Fruit fly (Drosophila melanogaster) whole organism, embryonic: ENCODE data around the gene CG12224.

Experiments
- B-H2 ChIP-seq: fragments of 200-800 bp; sonication (Bioruptor generic); optimal IDR thresholded peaks from 2 replicates; lab custom pipeline; 2018; ENCODE audit warnings: missing biosample characterization, mild to moderate bottlenecking, missing genetic modification characterization
- Bteb2 ChIP-seq: fragments of 200-800 bp; sonication (Bioruptor generic); optimal IDR thresholded peaks from 2 replicates; lab custom pipeline; 2016; ENCODE audit warnings: missing biosample characterization, missing genetic modification characterization
- CG10274 ChIP-seq: fragments of 200-800 bp; sonication (Bioruptor generic); optimal IDR thresholded peaks from 3 replicates; lab custom pipeline; 2017; ENCODE audit warnings: missing biosample characterization, mild to moderate bottlenecking, missing genetic modification characterization
- CG12744 ChIP-seq: fragments of 200-800 bp; sonication (Bioruptor generic); optimal IDR thresholded peaks from 2 replicates; lab custom pipeline; 2016; ENCODE audit warnings: missing biosample characterization, missing genetic modification characterization
- CG12769 ChIP-seq: fragments of 200-800 bp; sonication (Bioruptor generic); optimal IDR thresholded peaks from 2 replicates; lab custom pipeline; 2019; ENCODE audit warnings: missing biosample characterization, mild to moderate bottlenecking, missing genetic modification characterization, moderate library complexity
- CG13894 ChIP-seq: fragments of 200-800 bp; sonication (Bioruptor generic); optimal IDR thresholded peaks from 3 replicates; lab custom pipeline; 2018; ENCODE audit warnings: missing biosample characterization, mild to moderate bottlenecking, missing genetic modification characterization, moderate library complexity
- CG14965 ChIP-seq: fragments of 200-800 bp; sonication (Bioruptor generic); optimal IDR thresholded peaks from 2 replicates; lab custom pipeline; 2016; ENCODE audit warnings: missing biosample characterization, missing genetic modification characterization, borderline replicate concordance
- CG15011 ChIP-seq: fragments of 200-800 bp; sonication (Bioruptor generic); optimal IDR thresholded peaks from 3 replicates; lab custom pipeline; 2018; ENCODE audit warnings: missing biosample characterization, mild to moderate bottlenecking, missing genetic modification characterization
- CG15514 ChIP-seq: fragments of 200-800 bp; sonication (Bioruptor generic); optimal IDR thresholded peaks from 3 replicates; lab custom pipeline; 2017; ENCODE audit warnings: missing biosample characterization, missing genetic modification characterization, mild to moderate bottlenecking, moderate library complexity, missing genetic modification reagents
- CG1792 ChIP-seq: fragments of 200-800 bp; sonication (Bioruptor generic); optimal IDR thresholded peaks from 2 replicates; lab custom pipeline; 2016; ENCODE audit warnings: missing biosample characterization, missing genetic modification characterization
- CG18476 ChIP-seq: fragments of 200-800 bp; sonication (Bioruptor generic); optimal IDR thresholded peaks from 2 replicates; lab custom pipeline; 2016; ENCODE audit warnings: missing biosample characterization, mild to moderate bottlenecking, missing genetic modification characterization
- CG30020 ChIP-seq: fragments of 200-800 bp; optimal IDR thresholded peaks from 2 replicates; lab custom pipeline; 2019; ENCODE audit warnings: missing biosample characterization, mild to moderate bottlenecking, missing genetic modification characterization, moderate library complexity
- CG3065 ChIP-seq: fragments of 200-800 bp; sonication (Bioruptor generic); optimal IDR thresholded peaks from 2 replicates; lab custom pipeline; 2016; ENCODE audit warnings: missing biosample characterization, missing genetic modification characterization
- CG34224 ChIP-seq: fragments of 200-800 bp; sonication (Bioruptor generic); IDR thresholded peaks from 3 replicates; pipeline ENCODE4 v1.3.6; 2022; ENCODE audit warnings: missing biosample characterization, missing genetic modification characterization; ENCODE audit not compliant: partially characterized antibody
- CG4328 ChIP-seq: fragments of 200-800 bp; sonication (Bioruptor generic); optimal IDR thresholded peaks from 3 replicates; lab custom pipeline; 2017; ENCODE audit warnings: missing biosample characterization, missing genetic modification reagents, missing genetic modification characterization
- CG4424 ChIP-seq: fragments of 200-800 bp; sonication (Bioruptor generic); optimal IDR thresholded peaks from 3 replicates; lab custom pipeline; 2016; ENCODE audit warnings: missing biosample characterization, missing genetic modification characterization
- CG4730 ChIP-seq: fragments of 200-800 bp; sonication (Bioruptor generic); IDR thresholded peaks from 2 replicates; pipeline ENCODE4 v1.3.6; 2022; ENCODE audit warnings: missing biosample characterization, missing genetic modification characterization
- CG7357 ChIP-seq: fragments of 200-800 bp; sonication (Bioruptor generic); IDR thresholded peaks from 3 replicates; pipeline ENCODE4 v1.3.6; 2022; ENCODE audit warnings: missing biosample characterization, missing genetic modification characterization
- CG7372 ChIP-seq: fragments of 200-800 bp; sonication (Bioruptor generic); IDR thresholded peaks from 2 replicates; pipeline ENCODE4 v1.3.6; 2022; ENCODE audit warnings: missing biosample characterization, missing genetic modification characterization
- CG9609 ChIP-seq: fragments of 200-800 bp; sonication (Bioruptor generic); optimal IDR thresholded peaks from 3 replicates; lab custom pipeline; 2016; ENCODE audit warnings: missing biosample characterization, missing genetic modification characterization
- CrebB ChIP-seq: fragments of 200-800 bp; sonication (Bioruptor generic); optimal IDR thresholded peaks from 3 replicates; lab custom pipeline; 2018; ENCODE audit warnings: missing biosample characterization, mild to moderate bottlenecking, missing genetic modification characterization
- Gug ChIP-seq: fragments of 200-800 bp; sonication (Bioruptor generic); IDR thresholded peaks from 4 replicates; pipeline ENCODE4 v1.3.6; 2022; ENCODE audit warnings: missing biosample characterization, missing genetic modification characterization
- HLH54F ChIP-seq: fragments of 200-800 bp; sonication (Bioruptor generic); optimal IDR thresholded peaks from 3 replicates; lab custom pipeline; 2016; ENCODE audit warnings: missing biosample characterization, missing genetic modification characterization
- Hey ChIP-seq: fragments of 200-800 bp; sonication (Bioruptor generic); optimal IDR thresholded peaks from 3 replicates; lab custom pipeline; 2018; ENCODE audit warnings: missing biosample characterization, mild to moderate bottlenecking, missing genetic modification characterization
- Hmr ChIP-seq: fragments of 200-800 bp; sonication (Bioruptor generic); optimal IDR thresholded peaks from 3 replicates; lab custom pipeline; 2017; ENCODE audit warnings: mild to moderate bottlenecking, missing biosample characterization, missing genetic modification reagents, missing genetic modification characterization
- Lim3 ChIP-seq: fragments of 200-800 bp; sonication (Bioruptor generic); IDR thresholded peaks from 2 replicates; pipeline ENCODE4 v1.3.6; 2022; ENCODE audit warnings: missing biosample characterization, missing genetic modification characterization
- MBD-R2 ChIP-seq: fragments of 200-800 bp; sonication (Bioruptor generic); IDR thresholded peaks from 2 replicates; pipeline ENCODE4 v1.3.6; 2022; ENCODE audit warnings: missing biosample characterization, missing genetic modification characterization
- Mes4 ChIP-seq: fragments of 200-800 bp; sonication (Bioruptor generic); optimal IDR thresholded peaks from 2 replicates; lab custom pipeline; 2016; ENCODE audit warnings: missing biosample characterization, missing genetic modification characterization
- NFAT ChIP-seq: fragments of 200-800 bp; sonication (Bioruptor generic); IDR thresholded peaks from 2 replicates; pipeline ENCODE4 v1.3.6; 2022; ENCODE audit warnings: missing biosample characterization, missing genetic modification characterization
- NfI ChIP-seq: fragments of 200-800 bp; sonication (Bioruptor generic); optimal IDR thresholded peaks from 3 replicates; lab custom pipeline; 2018; ENCODE audit warnings: missing biosample characterization, mild to moderate bottlenecking, missing genetic modification characterization, moderate library complexity
- Pdp1 ChIP-seq, 2 experiments: fragments of 200-800 bp; sonication (Bioruptor generic); optimal IDR thresholded peaks; 3 replicates each; lab custom pipeline; 2016; ENCODE audit warnings: missing biosample characterization in 2 of 2, missing genetic modification characterization in 2 of 2, mild to moderate bottlenecking in 1 of 2, moderate library complexity in 1 of 2
- Sox100B ChIP-seq: fragments of 200-800 bp; sonication (Bioruptor generic); optimal IDR thresholded peaks from 3 replicates; lab custom pipeline; 2018; ENCODE audit warnings: missing biosample characterization, mild to moderate bottlenecking, missing genetic modification characterization
- Tbp ChIP-seq: fragments of >200 bp; optimal IDR thresholded peaks from 2 replicates; lab custom pipeline; 2018; ENCODE audit warnings: missing biosample characterization, missing genetic modification characterization
- bcd ChIP-seq: fragments of 200-800 bp; sonication (Bioruptor generic); optimal IDR thresholded peaks from 2 replicates; lab custom pipeline; 2017; ENCODE audit warnings: missing biosample characterization, mild to moderate bottlenecking, missing genetic modification characterization
- bowl ChIP-seq: fragments of 200-800 bp; sonication (Bioruptor generic); IDR thresholded peaks from 2 replicates; pipeline ENCODE4 v1.3.6; 2022; ENCODE audit warnings: missing biosample characterization, missing genetic modification characterization
- crc ChIP-seq: fragments of 200-800 bp; sonication (Bioruptor generic); optimal IDR thresholded peaks from 2 replicates; lab custom pipeline; 2016; ENCODE audit warnings: missing biosample characterization, missing genetic modification characterization
- dpn ChIP-seq, 2 experiments: fragments of 200-800 bp; sonication (Bioruptor generic); optimal IDR thresholded peaks; 3 replicates each; lab custom pipeline; 2016; ENCODE audit warnings: missing biosample characterization in 2 of 2, missing genetic modification characterization in 2 of 2
- ftz-f1 ChIP-seq: fragments of 200-800 bp; sonication (Bioruptor generic); optimal IDR thresholded peaks from 2 replicates; lab custom pipeline; 2016; ENCODE audit warnings: missing biosample characterization, missing genetic modification characterization
- gce ChIP-seq: fragments of 200-800 bp; sonication (Bioruptor generic); IDR thresholded peaks from 3 replicates; pipeline ENCODE4 v1.3.6; 2022; ENCODE audit warnings: missing biosample characterization, missing genetic modification characterization
- gt ChIP-seq: fragments of 200-800 bp; sonication (Bioruptor generic); IDR thresholded peaks from 2 replicates; pipeline ENCODE4 v1.3.6; 2022; ENCODE audit warnings: missing biosample characterization, missing genetic modification characterization
- hbn ChIP-seq: fragments of 200-800 bp; sonication (Bioruptor generic); IDR thresholded peaks from 2 replicates; pipeline ENCODE4 v1.3.6; 2022; ENCODE audit warnings: missing biosample characterization, missing genetic modification characterization; ENCODE audit not compliant: partially characterized antibody
- lbe ChIP-seq: fragments of 200-800 bp; sonication (Bioruptor generic); optimal IDR thresholded peaks from 2 replicates; lab custom pipeline; 2016; ENCODE audit warnings: missing biosample characterization, mild to moderate bottlenecking, missing genetic modification characterization
- ro ChIP-seq: fragments of 200-800 bp; sonication (Bioruptor generic); IDR thresholded peaks from 2 replicates; pipeline ENCODE4 v1.3.6; 2022; ENCODE audit warnings: missing biosample characterization, missing genetic modification characterization
- schlank ChIP-seq: fragments of 200-800 bp; sonication (Bioruptor generic); optimal IDR thresholded peaks from 2 replicates; lab custom pipeline; 2018; ENCODE audit warnings: missing biosample characterization, mild to moderate bottlenecking, missing genetic modification characterization
- slbo ChIP-seq: fragments of 200-800 bp; sonication (Bioruptor generic); IDR thresholded peaks from 2 replicates; pipeline ENCODE4 v1.3.6; 2022; ENCODE audit warnings: missing biosample characterization, missing genetic modification characterization
- stc ChIP-seq: fragments of 200-800 bp; sonication (Bioruptor generic); IDR thresholded peaks from 2 replicates; pipeline ENCODE4 v1.3.6; 2022; ENCODE audit warnings: missing biosample characterization, missing genetic modification characterization
- tx ChIP-seq: fragments of 200-800 bp; sonication (Bioruptor generic); optimal IDR thresholded peaks from 2 replicates; lab custom pipeline; 2016; ENCODE audit warnings: missing biosample characterization, missing genetic modification characterization
- vnd ChIP-seq: fragments of 200-800 bp; sonication (Bioruptor generic); IDR thresholded peaks from 3 replicates; pipeline ENCODE4 v1.3.6; 2022; ENCODE audit warnings: missing biosample characterization, missing genetic modification characterization; ENCODE audit not compliant: partially characterized antibody
- yki ChIP-seq: fragments of >200 bp; optimal IDR thresholded peaks from 3 replicates; lab custom pipeline; 2018
- zen ChIP-seq: fragments of 200-800 bp; sonication (Bioruptor generic); optimal IDR thresholded peaks from 3 replicates; lab custom pipeline; 2018; ENCODE audit warnings: missing biosample characterization, mild to moderate bottlenecking, missing genetic modification characterization, moderate library complexity
- zf30C ChIP-seq: fragments of 200-800 bp; sonication (Bioruptor generic); optimal IDR thresholded peaks from 3 replicates; lab custom pipeline; 2018; ENCODE audit warnings: missing biosample characterization, mild to moderate bottlenecking, missing genetic modification characterization

CG12224 gene

DNA sequence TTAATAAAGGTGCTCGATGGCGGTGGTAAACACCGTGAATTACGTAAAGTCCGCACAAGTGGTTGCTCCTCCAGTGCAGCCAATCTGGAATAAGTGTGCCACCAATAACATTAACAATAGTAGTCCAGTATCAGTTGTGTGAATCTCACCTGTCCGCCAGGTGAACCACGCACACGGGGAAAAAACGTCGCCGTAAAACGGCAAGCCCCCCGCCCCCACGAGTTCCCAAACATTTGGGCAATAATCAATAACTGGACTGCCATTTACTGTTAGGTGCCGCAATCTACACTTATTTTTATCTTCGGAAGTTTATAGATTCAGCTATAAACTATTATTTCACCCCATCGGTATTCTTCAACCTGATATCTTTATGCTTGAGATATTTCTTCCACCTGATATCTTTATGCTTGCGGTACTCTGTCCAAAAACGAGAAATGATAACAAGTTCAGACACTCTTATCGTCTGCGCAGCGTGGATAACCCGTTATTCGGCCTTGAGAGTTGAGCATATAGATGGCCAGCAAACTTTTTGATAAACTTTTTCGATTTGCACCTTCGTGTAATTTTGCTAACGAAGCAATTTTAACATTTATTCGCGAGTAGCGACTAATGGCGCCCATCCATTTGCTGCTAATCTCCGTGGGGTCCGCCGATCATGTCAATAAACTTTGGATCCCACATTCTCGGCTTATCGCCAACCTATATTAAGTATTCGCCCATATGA is 13.7 kb downstream of the CG12224 start (continued):
- no peak for TF ChIP-seq CG12744 (GFP tag; lab: Kevin White, UChicago)
- no peak for TF ChIP-seq lbe (GFP tag; lab: Kevin White, UChicago)
- no peak for TF ChIP-seq crc
- TF ChIP-seq Tbp (GFP tag; lab: Kevin White, UChicago): no peak
- TF ChIP-seq CG10274 (GFP tag; lab: Kevin White, UChicago): no peak
- TF ChIP-seq CG7357 (GFP tag; lab: Robert Waterston, UW): no peak
- TF ChIP-seq bcd (GFP tag; lab: Kevin White, UChicago): no peak
- no peak for TF ChIP-seq Mes4 (GFP tag; lab: Kevin White, UChicago)
- no peak for TF ChIP-seq CG18476 (GFP tag; lab: Kevin White, UChicago)
- TF ChIP-seq Hey: peak; percentile 60
- TF ChIP-seq hbn: no peak
- TF ChIP-seq yki (lab: Kevin White, UChicago): no peak
- no peak for TF ChIP-seq NFAT (GFP tag; lab: Robert Waterston, UW)
- peak; percentile 28 for TF ChIP-seq CG12769 (tag; lab: Kevin White, UChicago)
- TF ChIP-seq B-H2 (GFP tag; lab: Kevin White, UChicago): peak; percentile 67
- TF ChIP-seq slbo (GFP tag; lab: Robert Waterston, UW): no peak
- no peak for TF ChIP-seq CG7372 (GFP tag; lab: Robert Waterston, UW)
- TF ChIP-seq dpn (GFP tag; optimal IDR thresholded peaks at IDR 0.05; lab: Kevin White, UChicago): no peak
- no peak for TF ChIP-seq CG1792 (GFP tag; lab: Kevin White, UChicago)
- TF ChIP-seq gce (GFP tag; lab: Robert Waterston, UW): no peak
- peak; percentile 52 for TF ChIP-seq CG13894 (tag; lab: Kevin White, UChicago)
- TF ChIP-seq MBD-R2 (GFP tag; lab: Robert Waterston, UW): no peak
- no peak for TF ChIP-seq Sox100B (GFP tag; lab: Kevin White, UChicago)
- no peak for TF ChIP-seq bowl (GFP tag; lab: Robert Waterston, UW)
- TF ChIP-seq CG30020 (tag; lab: Kevin White, UChicago): no peak
- TF ChIP-seq Pdp1 (GFP tag; optimal IDR thresholded peaks at IDR 0.05; lab: Kevin White, UChicago): peak in 1 of 2 experiments; percentile 63
- no peak for TF ChIP-seq stc (GFP tag; lab: Robert Waterston, UW)
- no peak for TF ChIP-seq vnd (GFP tag; lab: Robert Waterston, UW)
- no peak for TF ChIP-seq gt
- TF ChIP-seq Hmr: peak; percentile 0
- TF ChIP-seq Lim3 (GFP tag; lab: Robert Waterston, UW): no peak
- no peak for TF ChIP-seq Gug (GFP tag; lab: Robert Waterston, UW)
- no peak for TF ChIP-seq CG3065 (GFP tag; lab: Kevin White, UChicago)
- no peak for TF ChIP-seq CG9609 (GFP tag; lab: Kevin White, UChicago)
- TF ChIP-seq HLH54F: no peak
- TF ChIP-seq zf30C: no peak
- no peak for TF ChIP-seq CG4730 (GFP tag; lab: Robert Waterston, UW)
- TF ChIP-seq schlank (tag; lab: Kevin White, UChicago): peak; percentile 24
- TF ChIP-seq tx (GFP tag; lab: Kevin White, UChicago): no peak
- no peak for TF ChIP-seq CG4424 (GFP tag; lab: Kevin White, UChicago)
- no peak for TF ChIP-seq CG15514
- TF ChIP-seq NfI (GFP tag; lab: Kevin White, UChicago): no peak
- no peak for TF ChIP-seq CG14965 (GFP tag; lab: Kevin White, UChicago)
- no peak for TF ChIP-seq CG34224
- TF ChIP-seq ro (GFP tag; lab: Robert Waterston, UW): no peak
- TF ChIP-seq CrebB: no peak
- TF ChIP-seq zen (tag; lab: Kevin White, UChicago): no peak
- no peak for TF ChIP-seq CG4328 (GFP tag; lab: Kevin White, UChicago)
- no peak for TF ChIP-seq ftz-f1
- TF ChIP-seq CG15011: no peak
- no peak for TF ChIP-seq Bteb2
